Worm (Caenorhabditis elegans): ENCODE data around the gene srx-118.

srx-118 gene

ce11 chrII:12541670-12542080 lies 16.0 kb downstream of the srx-118 start (continued):
- peak in 1 of 2 experiments; percentile 84 for TF ChIP-seq daf-16 (GFP tag; optimal IDR thresholded peaks at IDR 0.05)
- peak; percentile 74 for TF ChIP-seq daf-16 (tag; optimal IDR thresholded peaks at IDR 0.05)
- 0 out of 2 replicates have a peak, but pooled peaks have one; percentile 52 for TF ChIP-seq ZK337.2 (GFP tag; IDR thresholded peaks at IDR 0.05)
- TF ChIP-seq dmd-6 (GFP tag; IDR thresholded peaks at IDR 0.05): peak; percentile 47
- 0 out of 2 replicates have a peak, but pooled peaks have one; percentile 27 for TF ChIP-seq mxl-2 (GFP tag; conservative IDR thresholded peaks at IDR 0.05)
- TF ChIP-seq pqm-1 (tag; optimal IDR thresholded peaks at IDR 0.05): peak; percentile 11
- TF ChIP-seq T26A8.4 (GFP tag; IDR thresholded peaks at IDR 0.05): peak; percentile 77
- peak; percentile 85 for TF ChIP-seq lim-7 (GFP tag; IDR thresholded peaks at IDR 0.05)
- peak; percentile 66; the same call in 1 of the 2 replicates for TF ChIP-seq snpc-1.2 (GFP tag; IDR thresholded peaks at IDR 0.05)
- TF ChIP-seq mdt-29 (GFP tag; IDR thresholded peaks at IDR 0.05): 0 out of 2 replicates have a peak, but pooled peaks have one; percentile 19
- peak in 1 of 2 experiments; percentile 68; a peak in 1 of 4 replicates for TF ChIP-seq madf-5 (GFP tag; IDR thresholded peaks at IDR 0.05)
- peak; percentile 76 for TF ChIP-seq vab-7 (GFP tag; IDR thresholded peaks at IDR 0.05)
- peak; percentile 15; the same call in 1 of the 2 replicates for TF ChIP-seq set-16 (GFP tag; IDR thresholded peaks at IDR 0.05)
- TF ChIP-seq arid-1 (GFP tag; conservative IDR thresholded peaks at IDR 0.05): 0 out of 2 replicates have a peak, but pooled peaks have one; percentile 17
- peak; percentile 27 for TF ChIP-seq rbr-2 (tag; optimal IDR thresholded peaks at IDR 0.05)
- peak; percentile 72; the same call in 1 of the 2 replicates for TF ChIP-seq Y48G9A.11 (GFP tag; IDR thresholded peaks at IDR 0.05)
- TF ChIP-seq nhr-102 (tag; optimal IDR thresholded peaks at IDR 0.05): peak; percentile 72
- TF ChIP-seq madf-9 (GFP tag; conservative IDR thresholded peaks at IDR 0.05): 0 out of 2 replicates have a peak, but pooled peaks have one; percentile 12
- peak; percentile 66 for TF ChIP-seq Y5F2A.4 (GFP tag; optimal IDR thresholded peaks at IDR 0.05)
- TF ChIP-seq zip-2 (tag; optimal IDR thresholded peaks at IDR 0.05): peak; percentile 47
- peak; percentile 42 for TF ChIP-seq mes-2 (tag; optimal IDR thresholded peaks at IDR 0.05; ENCODE audit: poor library complexity, severe bottlenecking)
- TF ChIP-seq hmg-1.1 (GFP tag; IDR thresholded peaks at IDR 0.05): peak; percentile 55
- peak; percentile 35 for TF ChIP-seq hlh-30 (tag; optimal IDR thresholded peaks at IDR 0.05; ENCODE audit: insufficient read depth)
- peak; percentile 23 for TF ChIP-seq zfp-2 (tag; optimal IDR thresholded peaks at IDR 0.05)
- peak; percentile 73 for TF ChIP-seq ctbp-1 (GFP tag; IDR thresholded peaks at IDR 0.05)
- peak; percentile 80 for TF ChIP-seq zfp-3 (GFP tag; conservative IDR thresholded peaks at IDR 0.05)
- peak; percentile 12 for TF ChIP-seq nhr-28 (tag; optimal IDR thresholded peaks at IDR 0.05)
- peak; percentile 10 for TF ChIP-seq F10B5.3 (tag; optimal IDR thresholded peaks at IDR 0.05)
- TF ChIP-seq F49E8.2 (tag; optimal IDR thresholded peaks at IDR 0.05; ENCODE audit: borderline replicate concordance): peak; percentile 51
- TF ChIP-seq egl-43 (GFP tag; IDR thresholded peaks at IDR 0.05): peak; percentile 70; the same call in 1 of the 2 replicates

- TF ChIP-seq hlh-11 (tag; optimal IDR thresholded peaks at IDR 0.05) (peak; percentile 3), set-16 (GFP tag; IDR thresholded peaks at IDR 0.05) (no peak), attf-4 (tag; optimal IDR thresholded peaks at IDR 0.05) (no peak), nhr-6 (tag; optimal IDR thresholded peaks at IDR 0.05) (no peak), F26F4.8 (GFP tag; conservative IDR thresholded peaks at IDR 0.05) (peak; percentile 80), egl-43 (GFP tag; IDR thresholded peaks at IDR 0.05) (no peak), lir-3 (tag; optimal IDR thresholded peaks at IDR 0.05) (no peak), nhr-41 (GFP tag; IDR thresholded peaks at IDR 0.05) (no peak), dmd-6 (GFP tag; IDR thresholded peaks at IDR 0.05) (peak; percentile 40), vab-7 (GFP tag; IDR thresholded peaks at IDR 0.05) (no peak), Y48G9A.11 (GFP tag; IDR thresholded peaks at IDR 0.05) (0 out of 2 replicates have a peak, but pooled peaks have one; percentile 46), F49E8.2 (tag; optimal IDR thresholded peaks at IDR 0.05; ENCODE audit: borderline replicate concordance) (peak; percentile 4), madf-9 (GFP tag; conservative IDR thresholded peaks at IDR 0.05) (0 out of 2 replicates have a peak, but pooled peaks have one; percentile 36), aly-2 (tag; optimal IDR thresholded peaks at IDR 0.05) (no peak), mxl-2 (GFP tag; conservative IDR thresholded peaks at IDR 0.05) (no peak), tra-1 (GFP tag; IDR thresholded peaks at IDR 0.05) (peak; percentile 60; the same call in 1 of the 2 replicates), arid-1 (GFP tag; conservative IDR thresholded peaks at IDR 0.05) (0 out of 2 replicates have a peak, but pooled peaks have one; percentile 40), saeg-2 (GFP tag; IDR thresholded peaks at IDR 0.05) (no peak), dmd-8 (GFP tag; IDR thresholded peaks at IDR 0.05) (peak; percentile 62; the same call in 1 of the 2 replicates), tag-97 (GFP tag; IDR thresholded peaks at IDR 0.05) (no peak), R02D3.7 (tag; optimal IDR thresholded peaks at IDR 0.05) (no peak), lin-38 (GFP tag; IDR thresholded peaks at IDR 0.05) (no peak; the same call in 1 of the 2 replicates), egl-27 (tag; optimal IDR thresholded peaks at IDR 0.05) (no peak), nhr-25 (tag; optimal IDR thresholded peaks at IDR 0.05; ENCODE audit: borderline replicate concordance, insufficient read depth) (no peak), nhr-102 (tag; optimal IDR thresholded peaks at IDR 0.05) (peak; percentile 58), T26A8.4 (GFP tag; IDR thresholded peaks at IDR 0.05) (no peak), aha-1 (tag) (no peak), lin-1 (GFP tag; IDR thresholded peaks at IDR 0.05) (peak; percentile 49; the same call in 1 of the 2 replicates)
Measured at ce11 chrII:12542594-12542997, 17.0 kb downstream of the srx-118 start.

Data from whole organism, L4 larva.